Worm (Caenorhabditis elegans): ENCODE data around the gene F45E10.2.

Gene F45E10.2

ce11 chrII:11076550-11076949, 21.4 kb upstream of the F45E10.2 start:
- TF ChIP-seq hlh-30 (tag; optimal IDR thresholded peaks at IDR 0.05; ENCODE audit: insufficient read depth) (no peak), rnt-1 (tag; optimal IDR thresholded peaks at IDR 0.05) (peak; percentile 30)

- no peak for TF ChIP-seq unc-86 (tag; optimal IDR thresholded peaks at IDR 0.05)
- peak; percentile 0 for TF ChIP-seq unc-55 (GFP tag; optimal IDR thresholded peaks at IDR 0.05)
- TF ChIP-seq unc-42 (tag; optimal IDR thresholded peaks at IDR 0.05), result peak; percentile 54
- no peak for TF ChIP-seq hlh-15 (tag; optimal IDR thresholded peaks at IDR 0.05)
- TF ChIP-seq ceh-31 (tag; optimal IDR thresholded peaks at IDR 0.05), result peak; percentile 2
- peak; percentile 16 for TF ChIP-seq ceh-14 (tag; optimal IDR thresholded peaks at IDR 0.05)
- TF ChIP-seq ama-1 (optimal IDR thresholded peaks at IDR 0.05), result no peak
Measured at ce11 chrII:11072565-11072964, 17.4 kb upstream of the F45E10.2 start.

ce11 chrII:11064191-11064695, 9.1 kb upstream of the F45E10.2 start:
- TF ChIP-seq ceh-2 (tag; optimal IDR thresholded peaks at IDR 0.05), result no peak
- peak; percentile 20 for TF ChIP-seq ref-2 (tag; optimal IDR thresholded peaks at IDR 0.05)

- TF ChIP-seq zip-5 (tag; optimal IDR thresholded peaks at IDR 0.05) (no peak), elt-2 (tag; optimal IDR thresholded peaks at IDR 0.05) (no peak), pax-1 (tag; optimal IDR thresholded peaks at IDR 0.05) (no peak), ceh-48 (tag; optimal IDR thresholded peaks at IDR 0.05) (no peak), ref-2 (tag; optimal IDR thresholded peaks at IDR 0.05) (no peak), pag-3 (tag; optimal IDR thresholded peaks at IDR 0.05; ENCODE audit: borderline replicate concordance) (no peak)
Measured at ce11 chrII:11057256-11057655, 2.1 kb upstream of the F45E10.2 start.

- TF ChIP-seq ceh-45 (GFP tag; IDR thresholded peaks at IDR 0.05), result no peak
- no peak for TF ChIP-seq che-1 (tag; optimal IDR thresholded peaks at IDR 0.05)
- no peak for TF ChIP-seq ceh-24 (tag; optimal IDR thresholded peaks at IDR 0.05)
- TF ChIP-seq pag-3 (tag; optimal IDR thresholded peaks at IDR 0.05; ENCODE audit: borderline replicate concordance), result no peak
- no peak for TF ChIP-seq hlh-8 (tag; optimal IDR thresholded peaks at IDR 0.05)
- TF ChIP-seq ztf-16 (tag; optimal IDR thresholded peaks at IDR 0.05), result no peak
- no peak for TF ChIP-seq gmeb-2 (tag; optimal IDR thresholded peaks at IDR 0.05)
- no peak for TF ChIP-seq odd-2 (tag; optimal IDR thresholded peaks at IDR 0.05)
- no peak for TF ChIP-seq C38D4.7 (GFP tag; optimal IDR thresholded peaks at IDR 0.05)
- TF ChIP-seq dmd-4 (tag; optimal IDR thresholded peaks at IDR 0.05; ENCODE audit: borderline replicate concordance), result no peak
- no peak for TF ChIP-seq hlh-6 (tag; optimal IDR thresholded peaks at IDR 0.05)
- no peak for TF ChIP-seq fax-1 (tag; optimal IDR thresholded peaks at IDR 0.05)
- no peak for TF ChIP-seq fkh-10 (GFP tag; optimal IDR thresholded peaks at IDR 0.05)
- no peak for TF ChIP-seq pha-4 (tag; optimal IDR thresholded peaks at IDR 0.05)
- no peak for TF ChIP-seq unc-55 (GFP tag; optimal IDR thresholded peaks at IDR 0.05)
- no peak for TF ChIP-seq ama-1 (optimal IDR thresholded peaks at IDR 0.05)
Measured at ce11 chrII:11052526-11052925, 2.6 kb downstream of the F45E10.2 start.

ce11 chrII:11050678-11051077, 4.4 kb downstream of the F45E10.2 start:
- TF ChIP-seq pha-4 (tag; optimal IDR thresholded peaks at IDR 0.05) (no peak), che-1 (tag; optimal IDR thresholded peaks at IDR 0.05) (no peak), ets-4 (tag; optimal IDR thresholded peaks at IDR 0.05) (no peak), unc-42 (tag; optimal IDR thresholded peaks at IDR 0.05) (no peak), syd-9 (tag; optimal IDR thresholded peaks at IDR 0.05) (no peak), Y22D7AL.16 (tag; optimal IDR thresholded peaks at IDR 0.05) (no peak), ceh-18 (tag; optimal IDR thresholded peaks at IDR 0.05) (no peak), hlh-6 (tag; optimal IDR thresholded peaks at IDR 0.05) (no peak), hlh-30 (tag; optimal IDR thresholded peaks at IDR 0.05; ENCODE audit: insufficient read depth) (no peak), ceh-24 (tag; optimal IDR thresholded peaks at IDR 0.05) (no peak), gmeb-2 (tag; optimal IDR thresholded peaks at IDR 0.05) (no peak), C08G9.2 (tag; optimal IDR thresholded peaks at IDR 0.05) (no peak)

All from whole organism, late embryonic.